Fruit fly (Drosophila melanogaster) whole organism, wandering third instar larva: ENCODE data around the gene CG11444.

Experiments used
- Abd-B ChIP-seq: fragments of >200 bp; optimal IDR thresholded peaks from 2 replicates; lab custom pipeline; 2017; ENCODE audit warnings: missing biosample characterization, missing genetic modification characterization
- Dif ChIP-seq: fragments of 200-275, 200-300 bp; sonication (Bioruptor generic); optimal IDR thresholded peaks from 2 replicates; lab custom pipeline; 2018; ENCODE audit warnings: missing biosample characterization, missing genetic modification characterization; ENCODE audit not compliant: partially characterized antibody
- Hr78 ChIP-seq: fragments of >200 bp; optimal IDR thresholded peaks from 2 replicates; lab custom pipeline; 2017; ENCODE audit warnings: missing biosample characterization, missing genetic modification characterization
- Mio ChIP-seq: sonication (Bioruptor generic); optimal IDR thresholded peaks from 2 replicates; lab custom pipeline; 2016; ENCODE audit warnings: missing biosample characterization, missing genetic modification characterization
- Rel ChIP-seq, 2 experiments: fragments of 200-800 bp; sonication (Bioruptor generic) in 1 of 2; optimal IDR thresholded peaks; 2 replicates in 1 of 2; 3 replicates in 1 of 2; lab custom pipeline; 2016 to 2019; ENCODE audit warnings: mild to moderate bottlenecking in 2 of 2, missing biosample characterization in 2 of 2, missing genetic modification characterization in 2 of 2, moderate library complexity in 1 of 2
- br ChIP-seq: fragments of 200-800 bp; sonication (Bioruptor generic); optimal IDR thresholded peaks from 2 replicates; lab custom pipeline; 2016; ENCODE audit warnings: missing biosample characterization, missing genetic modification characterization
- dsf ChIP-seq: sonication (Bioruptor generic); optimal IDR thresholded peaks from 2 replicates; lab custom pipeline; 2016; ENCODE audit warnings: missing biosample characterization, missing genetic modification characterization, borderline replicate concordance
- pan ChIP-seq: fragments of >200 bp; optimal IDR thresholded peaks from 2 replicates; lab custom pipeline; 2017
- psq ChIP-seq: fragments of 200-800 bp; sonication (Bioruptor generic); optimal IDR thresholded peaks from 3 replicates; lab custom pipeline; 2017; ENCODE audit warnings: missing biosample characterization, mild to moderate bottlenecking, missing genetic modification characterization, moderate library complexity
- sv ChIP-seq: fragments of 200-800 bp; sonication (Bioruptor generic); optimal IDR thresholded peaks from 3 replicates; lab custom pipeline; 2016; ENCODE audit warnings: missing biosample characterization, missing genetic modification characterization
- woc ChIP-seq: sonication (Bioruptor generic); optimal IDR thresholded peaks from 2 replicates; lab custom pipeline; 2016; ENCODE audit warnings: missing biosample characterization, mild to moderate bottlenecking, missing genetic modification characterization

DNA sequence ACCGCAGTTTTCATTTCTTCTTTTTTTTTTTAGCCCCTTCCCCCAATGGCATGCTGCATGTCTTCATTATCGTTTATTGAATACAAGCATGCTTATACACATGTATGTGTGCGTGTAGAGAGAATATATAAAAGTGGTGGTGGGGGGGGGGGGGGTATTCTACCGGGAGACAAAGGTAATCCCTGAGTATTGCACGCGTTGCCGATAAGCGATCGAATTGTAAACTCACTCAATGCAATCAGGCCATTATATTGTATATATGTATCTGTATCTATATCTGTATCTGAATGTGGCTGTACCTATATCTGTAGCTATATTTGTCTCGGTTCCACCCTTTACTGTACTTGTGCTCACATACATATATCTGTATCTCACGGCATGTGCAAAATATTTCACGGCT is 38.1 kb upstream of the CG11444 start:
- no peak for TF ChIP-seq sv (GFP tag; lab: Kevin White, UChicago)
- no peak for TF ChIP-seq Abd-B (GFP tag; lab: Kevin White, UChicago)
- TF ChIP-seq woc (GFP tag; lab: Kevin White, UChicago): no peak
- TF ChIP-seq br (GFP tag; lab: Kevin White, UChicago): no peak
- TF ChIP-seq psq (GFP tag; lab: Kevin White, UChicago): no peak
- no peak for TF ChIP-seq dsf (GFP tag; lab: Kevin White, UChicago)
- no peak for TF ChIP-seq pan
- TF ChIP-seq Mio (GFP tag; lab: Kevin White, UChicago): no peak
- no peak for TF ChIP-seq Rel (GFP tag; optimal IDR thresholded peaks at IDR 0.05; lab: Kevin White, UChicago)
- peak; percentile 53 for TF ChIP-seq Rel (tag; optimal IDR thresholded peaks at IDR 0.05; lab: Kevin White, UChicago)
- no peak for TF ChIP-seq Dif (GFP tag; lab: Kevin White, UChicago)
- no peak for TF ChIP-seq Hr78 (GFP tag; lab: Kevin White, UChicago)
